Worm (Caenorhabditis elegans) whole organism, early embryonic: Measurements from ENCODE around the gene fbxa-147.

Experiments
- F13C5.2 ChIP-seq: sonication (generic microtip); optimal IDR thresholded peaks from 2 replicates; lab custom pipeline; 2017; ENCODE audit warnings: mild to moderate bottlenecking, missing genetic modification characterization, inconsistent platforms, missing compliant biosample characterization
- aly-1 ChIP-seq: sonication (generic microtip); optimal IDR thresholded peaks from 2 replicates; lab custom pipeline; 2016; ENCODE audit warnings: missing genetic modification characterization, missing compliant biosample characterization
- ama-1 ChIP-seq: fragments of 150-350 bp; optimal IDR thresholded peaks from 2 replicates; lab custom pipeline; 2014
- ceh-13 ChIP-seq: fragments of 200-800 bp; sonication (Bioruptor generic); optimal IDR thresholded peaks from 2 replicates; lab custom pipeline; 2018; ENCODE audit warnings: mild to moderate bottlenecking, missing genetic modification characterization, missing compliant biosample characterization
- hmg-4 ChIP-seq: fragments of 200-800 bp; sonication (Bioruptor generic); optimal IDR thresholded peaks from 2 replicates; lab custom pipeline; 2018; ENCODE audit warnings: mild to moderate bottlenecking, missing genetic modification characterization, missing compliant biosample characterization
- hnd-1 ChIP-seq: sonication (generic microtip); optimal IDR thresholded peaks from 2 replicates; lab custom pipeline; 2016; ENCODE audit warnings: missing genetic modification characterization, missing compliant biosample characterization
- pes-1 ChIP-seq: fragments of 200-800 bp; sonication (Bioruptor generic); IDR thresholded peaks from 2 replicates; pipeline ENCODE4 v1.3.6; 2022; ENCODE audit warnings: missing genetic modification reagents, missing genetic modification characterization, missing compliant biosample characterization
- scrt-1 ChIP-seq: fragments of 200-800 bp; sonication (Bioruptor generic); IDR thresholded peaks from 2 replicates; pipeline ENCODE4 v1.3.6; 2022; ENCODE audit warnings: missing genetic modification characterization, missing compliant biosample characterization
- sea-1 ChIP-seq: fragments of 200-800 bp; sonication (Bioruptor generic); conservative IDR thresholded peaks from 2 replicates; pipeline ENCODE4 v1.3.6; 2022; ENCODE audit warnings: missing genetic modification characterization, missing compliant biosample characterization
- tbx-37 ChIP-seq: fragments of 200-800 bp; sonication (Bioruptor generic); conservative IDR thresholded peaks from 2 replicates; pipeline ENCODE4 v1.3.6; 2022; ENCODE audit warnings: missing genetic modification reagents, missing genetic modification characterization, missing compliant biosample characterization
- tra-4 ChIP-seq: sonication (generic microtip); optimal IDR thresholded peaks from 2 replicates; lab custom pipeline; 2017; ENCODE audit warnings: missing genetic modification characterization, missing compliant biosample characterization

DNA sequence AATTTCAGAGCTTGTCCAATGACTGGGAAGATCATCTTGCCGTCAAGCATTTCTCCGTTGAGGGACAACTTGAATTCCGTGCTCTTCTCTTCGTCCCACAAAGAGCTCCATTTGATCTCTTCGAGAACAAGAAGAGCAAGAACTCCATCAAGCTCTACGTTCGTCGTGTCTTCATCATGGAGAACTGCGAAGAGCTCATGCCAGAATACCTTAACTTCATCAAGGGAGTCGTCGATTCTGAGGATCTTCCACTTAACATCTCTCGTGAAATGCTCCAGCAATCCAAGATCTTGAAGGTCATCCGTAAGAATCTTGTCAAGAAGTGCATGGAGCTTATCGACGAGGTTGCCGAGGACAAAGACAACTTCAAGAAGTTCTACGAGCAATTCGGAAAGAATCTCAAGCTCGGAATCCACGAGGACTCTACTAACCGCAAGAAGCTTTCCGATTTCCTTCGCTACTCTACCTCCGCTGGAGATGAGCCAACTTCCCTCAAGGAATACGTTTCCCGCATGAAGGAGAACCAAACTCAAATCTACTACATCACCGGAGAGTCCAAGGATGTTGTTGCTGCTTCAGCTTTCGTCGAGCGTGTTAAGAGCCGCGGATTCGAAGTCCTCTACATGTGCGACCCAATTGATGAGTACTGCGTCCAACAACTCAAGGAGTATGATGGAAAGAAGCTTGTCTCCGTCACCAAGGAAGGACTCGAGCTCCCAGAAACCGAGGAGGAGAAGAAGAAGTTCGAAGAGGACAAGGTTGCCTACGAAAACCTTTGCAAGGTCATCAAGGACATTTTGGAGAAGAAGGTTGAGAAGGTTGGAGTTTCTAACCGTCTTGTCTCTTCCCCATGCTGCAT, 29.0 kb upstream of the fbxa-147 start:
- no peak for TF ChIP-seq pes-1 (GFP tag; lab: Robert Waterston, UW)
- TF ChIP-seq hmg-4 (GFP tag; lab: Kevin White, UChicago) = no peak
- no peak for TF ChIP-seq ceh-13 (GFP tag; lab: Kevin White, UChicago)
- TF ChIP-seq F13C5.2 = no peak
- no peak for TF ChIP-seq tra-4 (tag; lab: Kevin White, UChicago)
- TF ChIP-seq ama-1 (lab: Kevin White, UChicago) = no peak
- no peak for TF ChIP-seq aly-1 (tag; lab: Kevin White, UChicago)
- no peak for TF ChIP-seq tbx-37 (GFP tag; lab: Robert Waterston, UW)
- no peak for TF ChIP-seq sea-1
- no peak for TF ChIP-seq hnd-1 (tag; lab: Kevin White, UChicago)
- TF ChIP-seq scrt-1 (GFP tag; lab: Robert Waterston, UW) = 0 out of 2 replicates have a peak, but pooled peaks have one; percentile 41
